Fruit fly (Drosophila melanogaster): ENCODE measurements around the gene Dhfr.

Dhfr gene

dm6 chr3R:16432665-16433065 lies 48.3 kb upstream of the Dhfr start, which contains the start of gene Fntb (continued):
- no peak for TF ChIP-seq fd102C (GFP tag; optimal IDR thresholded peaks at IDR 0.05)
- peak; percentile 91 for TF ChIP-seq stwl (tag; optimal IDR thresholded peaks at IDR 0.05)
- peak; percentile 54 for TF ChIP-seq CG15696 (tag; optimal IDR thresholded peaks at IDR 0.05)
- 0 out of 2 replicates have a peak, but pooled peaks have one; percentile 51 for TF ChIP-seq Awh (GFP tag; IDR thresholded peaks at IDR 0.05)
- peak; percentile 46 for TF ChIP-seq mam (GFP tag; optimal IDR thresholded peaks at IDR 0.05)
- peak; percentile 34; the same call in 1 of the 2 replicates for TF ChIP-seq CG32767 (GFP tag; IDR thresholded peaks at IDR 0.05)
- no peak for TF ChIP-seq CG16779 (GFP tag; IDR thresholded peaks at IDR 0.05)
- peak; percentile 66 for TF ChIP-seq Hsf (GFP tag; optimal IDR thresholded peaks at IDR 0.05)
- peak; percentile 44 for TF ChIP-seq CG34376 (GFP tag; optimal IDR thresholded peaks at IDR 0.05)
- peak; percentile 20; the same call in 1 of the 2 replicates for TF ChIP-seq CG7372 (GFP tag; IDR thresholded peaks at IDR 0.05)
- peak; percentile 47 for TF ChIP-seq salm (tag; optimal IDR thresholded peaks at IDR 0.05)
- no peak for TF ChIP-seq Tbp (GFP tag; optimal IDR thresholded peaks at IDR 0.05)
- TF ChIP-seq CG10565 (GFP tag; optimal IDR thresholded peaks at IDR 0.05), result no peak
- TF ChIP-seq dysf (GFP tag; IDR thresholded peaks at IDR 0.05), result peak; percentile 74
- TF ChIP-seq CG43689 (GFP tag; IDR thresholded peaks at IDR 0.05), result no peak
- peak; percentile 83 for TF ChIP-seq phol (tag; optimal IDR thresholded peaks at IDR 0.05)
- peak; percentile 58 for TF ChIP-seq CG15601 (tag; optimal IDR thresholded peaks at IDR 0.05)
- no peak for TF ChIP-seq CG3163 (GFP tag; optimal IDR thresholded peaks at IDR 0.05)
- no peak for TF ChIP-seq gfzf (GFP tag; optimal IDR thresholded peaks at IDR 0.05)
- TF ChIP-seq CG6254 (GFP tag; optimal IDR thresholded peaks at IDR 0.05), result no peak
- TF ChIP-seq Lhr (GFP tag; optimal IDR thresholded peaks at IDR 0.05), result peak; percentile 15
- TF ChIP-seq CG12769 (tag; optimal IDR thresholded peaks at IDR 0.05), result no peak
- 0 out of 4 replicates have a peak, but pooled peaks have one; percentile 27 for TF ChIP-seq Dll (GFP tag; IDR thresholded peaks at IDR 0.05; ENCODE audit: partially characterized antibody)
- TF ChIP-seq CG17802 (tag; optimal IDR thresholded peaks at IDR 0.05), result no peak
- TF ChIP-seq CG30431 (GFP tag; optimal IDR thresholded peaks at IDR 0.05), result peak; percentile 39
- TF ChIP-seq Opbp (GFP tag; IDR thresholded peaks at IDR 0.05; ENCODE audit: partially characterized antibody), result no peak
- peak; percentile 61 for TF ChIP-seq zfh2 (GFP tag; optimal IDR thresholded peaks at IDR 0.05)
- peak; percentile 38; the same call in 1 of the 4 replicates for TF ChIP-seq Gug (GFP tag; IDR thresholded peaks at IDR 0.05)
- no peak for TF ChIP-seq dmrt99B (tag; optimal IDR thresholded peaks at IDR 0.05)
- no peak for TF ChIP-seq mirr (GFP tag; optimal IDR thresholded peaks at IDR 0.05)
- TF ChIP-seq tin (GFP tag; optimal IDR thresholded peaks at IDR 0.05), result peak; percentile 60
- TF ChIP-seq CG8281 (tag; optimal IDR thresholded peaks at IDR 0.05), result no peak
- TF ChIP-seq CG10274 (GFP tag; optimal IDR thresholded peaks at IDR 0.05), result no peak
- TF ChIP-seq CG4820 (GFP tag; optimal IDR thresholded peaks at IDR 0.05), result peak; percentile 64
- TF ChIP-seq Six4 (GFP tag; optimal IDR thresholded peaks at IDR 0.05), result peak; percentile 62
- TF ChIP-seq CG12744 (GFP tag; optimal IDR thresholded peaks at IDR 0.05), result peak; percentile 11
- TF ChIP-seq tll (GFP tag; optimal IDR thresholded peaks at IDR 0.05), result no peak
- no peak for TF ChIP-seq hkb (optimal IDR thresholded peaks at IDR 0.05)
- peak; percentile 65 for TF ChIP-seq hkb (GFP tag; IDR thresholded peaks at IDR 0.05)
- TF ChIP-seq HLH3B (GFP tag; IDR thresholded peaks at IDR 0.05), result 0 out of 2 replicates have a peak, but pooled peaks have one; percentile 44
- no peak for TF ChIP-seq trh (GFP tag; optimal IDR thresholded peaks at IDR 0.05)
- TF ChIP-seq CG2129 (GFP tag; IDR thresholded peaks at IDR 0.05; ENCODE audit: partially characterized antibody), result no peak
- no peak for TF ChIP-seq CG3726 (GFP tag; IDR thresholded peaks at IDR 0.05)
- TF ChIP-seq CG34224 (GFP tag; IDR thresholded peaks at IDR 0.05; ENCODE audit: partially characterized antibody), result peak; percentile 35; the same call in 1 of the 3 replicates
- peak; percentile 72 for TF ChIP-seq ind (GFP tag; optimal IDR thresholded peaks at IDR 0.05)
- TF ChIP-seq gce (GFP tag; IDR thresholded peaks at IDR 0.05), result 0 out of 3 replicates have a peak, but pooled peaks have one; percentile 46
- TF ChIP-seq sima (GFP tag; optimal IDR thresholded peaks at IDR 0.05), result no peak
